Fruit fly (Drosophila melanogaster) whole organism, embryonic: ENCODE results near the gene eEF1delta.

ENCODE experiments used
- ATbp ChIP-seq: fragments of 200-800 bp; sonication (Bioruptor generic); optimal IDR thresholded peaks from 2 replicates; lab custom pipeline; 2017; ENCODE audit warnings: missing biosample characterization, mild to moderate bottlenecking, missing genetic modification characterization, missing genetic modification reagents
- Antp ChIP-seq: fragments of 200-800 bp; sonication (Bioruptor generic); optimal IDR thresholded peaks from 3 replicates; lab custom pipeline; 2016; ENCODE audit warnings: missing biosample characterization, missing genetic modification characterization
- Atf-2 ChIP-seq: fragments of 200-800 bp; sonication (Bioruptor generic); optimal IDR thresholded peaks from 2 replicates; lab custom pipeline; 2016; ENCODE audit warnings: missing biosample characterization, missing genetic modification characterization
- Atf3 ChIP-seq: fragments of 200-800 bp; sonication (Bioruptor generic); optimal IDR thresholded peaks from 3 replicates; lab custom pipeline; 2016; ENCODE audit warnings: missing biosample characterization, missing genetic modification characterization
- Awh ChIP-seq: fragments of 200-800 bp; sonication (Bioruptor generic); IDR thresholded peaks from 2 replicates; pipeline ENCODE4, ENCODE4 v1.3.6; 2022; ENCODE audit warnings: missing biosample characterization, missing genetic modification characterization
- BtbVII ChIP-seq: fragments of 200-800 bp; sonication (Bioruptor generic); optimal IDR thresholded peaks from 3 replicates; lab custom pipeline; 2017; ENCODE audit warnings: missing biosample characterization, mild to moderate bottlenecking, missing genetic modification characterization
- Bteb2 ChIP-seq: fragments of 200-800 bp; sonication (Bioruptor generic); optimal IDR thresholded peaks from 2 replicates; lab custom pipeline; 2016; ENCODE audit warnings: missing biosample characterization, missing genetic modification characterization
- CG10209 ChIP-seq: fragments of 200-800 bp; sonication (Bioruptor generic); optimal IDR thresholded peaks from 3 replicates; lab custom pipeline; 2017; ENCODE audit warnings: missing biosample characterization, mild to moderate bottlenecking, missing genetic modification characterization, missing genetic modification reagents
- CG10366 ChIP-seq: fragments of 200-800 bp; sonication (Bioruptor generic); IDR thresholded peaks from 2 replicates; pipeline ENCODE4 v1.3.6; 2022; ENCODE audit warnings: missing biosample characterization, missing genetic modification characterization
- CG11085 ChIP-seq: fragments of 200-800 bp; sonication (Bioruptor generic); IDR thresholded peaks from 2 replicates; pipeline ENCODE4 v1.3.6; 2022; ENCODE audit warnings: missing biosample characterization, missing genetic modification characterization
- CG11093 ChIP-seq: fragments of 200-800 bp; sonication (Bioruptor generic); IDR thresholded peaks from 3 replicates; pipeline ENCODE4 v1.3.6; 2022; ENCODE audit warnings: missing biosample characterization, missing genetic modification characterization
- CG11560 ChIP-seq: fragments of 200-800 bp; sonication (Bioruptor generic); IDR thresholded peaks from 3 replicates; pipeline ENCODE4 v1.3.6; 2022; ENCODE audit warnings: missing biosample characterization, missing genetic modification characterization
- CG12104 ChIP-seq: fragments of 200-800 bp; sonication (Bioruptor generic); optimal IDR thresholded peaks from 3 replicates; lab custom pipeline; 2016; ENCODE audit warnings: missing biosample characterization, missing genetic modification characterization
- CG12219 ChIP-seq: fragments of 200-800 bp; sonication (Bioruptor generic); optimal IDR thresholded peaks from 3 replicates; lab custom pipeline; 2018; ENCODE audit warnings: missing biosample characterization, mild to moderate bottlenecking, missing genetic modification characterization
- CG14050 ChIP-seq: fragments of 200-800 bp; sonication (Bioruptor generic); IDR thresholded peaks from 3 replicates; pipeline ENCODE4 v1.3.6; 2022; ENCODE audit warnings: missing biosample characterization, missing genetic modification characterization
- CG14860 ChIP-seq: fragments of 200-800 bp; sonication (Bioruptor generic); IDR thresholded peaks from 3 replicates; pipeline ENCODE4 v1.3.6; 2022; ENCODE audit warnings: missing biosample characterization, missing genetic modification characterization; ENCODE audit not compliant: partially characterized antibody
- CG15073 ChIP-seq: fragments of 200-800 bp; sonication (Bioruptor generic); optimal IDR thresholded peaks from 2 replicates; lab custom pipeline; 2016; ENCODE audit warnings: missing biosample characterization, missing genetic modification characterization
- CG16815 ChIP-seq: fragments of 200-800 bp; sonication (Bioruptor generic); optimal IDR thresholded peaks from 3 replicates; lab custom pipeline; 2017; ENCODE audit warnings: missing biosample characterization, mild to moderate bottlenecking, missing genetic modification characterization
- CG17328 ChIP-seq: fragments of 200-800 bp; sonication (Bioruptor generic); IDR thresholded peaks from 2 replicates; pipeline ENCODE4 v1.3.6; 2022; ENCODE audit warnings: missing biosample characterization, missing genetic modification characterization
- CG18011 ChIP-seq: fragments of 200-800 bp; sonication (Bioruptor generic); optimal IDR thresholded peaks from 2 replicates; lab custom pipeline; 2017; ENCODE audit warnings: missing biosample characterization, missing genetic modification characterization, mild to moderate bottlenecking, moderate library complexity, missing genotype
- CG18476 ChIP-seq: fragments of 200-800 bp; sonication (Bioruptor generic); optimal IDR thresholded peaks from 2 replicates; lab custom pipeline; 2016; ENCODE audit warnings: missing biosample characterization, mild to moderate bottlenecking, missing genetic modification characterization
- CG4820 ChIP-seq: fragments of 200-800 bp; sonication (Bioruptor generic); optimal IDR thresholded peaks from 3 replicates; lab custom pipeline; 2016; ENCODE audit warnings: missing biosample characterization, missing genetic modification characterization
- CG6854 ChIP-seq: fragments of 200-800 bp; sonication (Bioruptor generic); optimal IDR thresholded peaks from 3 replicates; lab custom pipeline; 2017; ENCODE audit warnings: missing biosample characterization, mild to moderate bottlenecking, missing genetic modification characterization
- CG7786 ChIP-seq: fragments of 200-800 bp; sonication (Bioruptor generic); optimal IDR thresholded peaks from 2 replicates; lab custom pipeline; 2016; ENCODE audit warnings: missing biosample characterization, missing genetic modification characterization
- CG8388 ChIP-seq: fragments of 200-800 bp; sonication (Bioruptor generic); optimal IDR thresholded peaks from 2 replicates; lab custom pipeline; 2019; ENCODE audit warnings: missing biosample characterization, mild to moderate bottlenecking, missing genetic modification characterization, moderate library complexity
- D ChIP-seq, 2 experiments: fragments of 200-800 bp in 1 of 2; fragments of >200 bp in 1 of 2; sonication (Bioruptor generic) in 1 of 2; optimal IDR thresholded peaks; 2 replicates in 1 of 2; 3 replicates in 1 of 2; lab custom pipeline; 2017; ENCODE audit warnings: mild to moderate bottlenecking in 1 of 2, missing biosample characterization in 1 of 2, missing genetic modification characterization in 1 of 2, missing genetic modification reagents in 1 of 2
- E2f2 ChIP-seq: fragments of 200-800 bp; sonication (Bioruptor generic); IDR thresholded peaks from 2 replicates; pipeline ENCODE4 v1.3.6; 2022; ENCODE audit warnings: missing biosample characterization, missing genetic modification characterization
- Ets97D ChIP-seq: fragments of 200-800 bp; sonication (Bioruptor generic); optimal IDR thresholded peaks from 3 replicates; lab custom pipeline; 2016; ENCODE audit warnings: missing biosample characterization, missing genetic modification characterization
- Fer3 ChIP-seq: fragments of 200-800 bp; sonication (Bioruptor generic); optimal IDR thresholded peaks from 2 replicates; lab custom pipeline; 2018; ENCODE audit warnings: missing biosample characterization, mild to moderate bottlenecking, missing genetic modification characterization, moderate library complexity
- Gug ChIP-seq: fragments of 200-800 bp; sonication (Bioruptor generic); IDR thresholded peaks from 4 replicates; pipeline ENCODE4 v1.3.6; 2022; ENCODE audit warnings: missing biosample characterization, missing genetic modification characterization
- H15 ChIP-seq: fragments of 200-800 bp; sonication (Bioruptor generic); IDR thresholded peaks from 3 replicates; pipeline ENCODE4 v1.3.6; 2022; ENCODE audit warnings: missing biosample characterization, missing genetic modification characterization
- HLH3B ChIP-seq: fragments of 200-800 bp; sonication (Bioruptor generic); IDR thresholded peaks from 2 replicates; pipeline ENCODE4 v1.3.6; 2022; ENCODE audit warnings: missing biosample characterization, missing genetic modification characterization
- HLH54F ChIP-seq: fragments of 200-800 bp; sonication (Bioruptor generic); optimal IDR thresholded peaks from 3 replicates; lab custom pipeline; 2016; ENCODE audit warnings: missing biosample characterization, missing genetic modification characterization
- Kr ChIP-seq: fragments of 200-800 bp; sonication (Bioruptor generic); optimal IDR thresholded peaks from 2 replicates; lab custom pipeline; 2017; ENCODE audit warnings: missing biosample characterization, mild to moderate bottlenecking, missing genetic modification characterization
- MBD-R2 ChIP-seq: fragments of 200-800 bp; sonication (Bioruptor generic); IDR thresholded peaks from 2 replicates; pipeline ENCODE4 v1.3.6; 2022; ENCODE audit warnings: missing biosample characterization, missing genetic modification characterization
- Meics ChIP-seq: fragments of 200-800 bp; sonication (Bioruptor generic); optimal IDR thresholded peaks from 2 replicates; lab custom pipeline; 2017; ENCODE audit warnings: missing biosample characterization, mild to moderate bottlenecking, missing genetic modification characterization
- PHDP ChIP-seq: fragments of 200-800 bp; sonication (Bioruptor generic); optimal IDR thresholded peaks from 3 replicates; lab custom pipeline; 2018; ENCODE audit warnings: missing biosample characterization, mild to moderate bottlenecking, missing genetic modification characterization, moderate library complexity
- Poxn ChIP-seq: fragments of 200-800 bp; sonication (Bioruptor generic); IDR thresholded peaks from 2 replicates; pipeline ENCODE4 v1.3.6; 2022; ENCODE audit warnings: missing biosample characterization, missing genetic modification characterization
- Scr ChIP-seq: fragments of 200-800 bp; sonication (Bioruptor generic); IDR thresholded peaks from 2 replicates; pipeline ENCODE4 v1.3.6; 2022; ENCODE audit warnings: missing biosample characterization, missing genetic modification characterization; ENCODE audit not compliant: partially characterized antibody
- Sin3A ChIP-seq: fragments of >200 bp; optimal IDR thresholded peaks from 2 replicates; lab custom pipeline; 2018
- Tbp ChIP-seq: fragments of >200 bp; optimal IDR thresholded peaks from 2 replicates; lab custom pipeline; 2018; ENCODE audit warnings: missing biosample characterization, missing genetic modification characterization
- ase ChIP-seq: fragments of 200-800 bp; sonication (Bioruptor generic); IDR thresholded peaks from 3 replicates; pipeline ENCODE4 v1.3.6; 2022; ENCODE audit warnings: missing biosample characterization, missing genetic modification characterization
- bsh ChIP-seq, 2 experiments: fragments of 200-800 bp; sonication (Bioruptor generic); optimal IDR thresholded peaks; 2 replicates each; lab custom pipeline; 2017 to 2018; ENCODE audit warnings: mild to moderate bottlenecking in 2 of 2, missing biosample characterization in 2 of 2, missing genetic modification characterization in 2 of 2, moderate library complexity in 1 of 2
- jing ChIP-seq: fragments of 200-800 bp; sonication (Bioruptor generic); optimal IDR thresholded peaks from 2 replicates; lab custom pipeline; 2018; ENCODE audit warnings: missing biosample characterization, mild to moderate bottlenecking, missing genetic modification characterization
- klu ChIP-seq: fragments of 200-800 bp; sonication (Bioruptor generic); IDR thresholded peaks from 2 replicates; pipeline ENCODE4 v1.3.6; 2022; ENCODE audit warnings: missing biosample characterization, missing genetic modification characterization
- pita ChIP-seq: fragments of 200-800 bp; sonication (Bioruptor generic); optimal IDR thresholded peaks from 2 replicates; lab custom pipeline; 2017; ENCODE audit warnings: missing biosample characterization, mild to moderate bottlenecking, missing genetic modification characterization
- slp2 ChIP-seq: fragments of 200-800 bp; sonication (Bioruptor generic); optimal IDR thresholded peaks from 2 replicates; lab custom pipeline; 2016; ENCODE audit warnings: missing biosample characterization, missing genetic modification characterization
- stwl ChIP-seq: fragments of 200-800 bp; sonication (Bioruptor generic); optimal IDR thresholded peaks from 3 replicates; lab custom pipeline; 2018; ENCODE audit warnings: missing biosample characterization, mild to moderate bottlenecking, missing genetic modification characterization, moderate library complexity
- tio ChIP-seq: fragments of 200-800 bp; sonication (Bioruptor generic); optimal IDR thresholded peaks from 2 replicates; lab custom pipeline; 2017; ENCODE audit warnings: missing biosample characterization, missing genetic modification characterization, inconsistent platforms
- ttk ChIP-seq: fragments of 200-800 bp; sonication (Bioruptor generic); IDR thresholded peaks from 2 replicates; pipeline ENCODE4 v2.1.2; 2022; ENCODE audit warnings: missing biosample characterization, missing genetic modification characterization
- tup ChIP-seq: fragments of 200-800 bp; sonication (Bioruptor generic); optimal IDR thresholded peaks from 2 replicates; lab custom pipeline; 2016; ENCODE audit warnings: missing biosample characterization, mild to moderate bottlenecking, missing genetic modification characterization, moderate library complexity

eEF1delta gene

dm6 chr2L:10226724-10227407 is 5.4 kb upstream of the eEF1delta start, which contains the start of gene CG5708 (continued):
- TF ChIP-seq jing (no peak), stwl (tag; lab: Kevin White, UChicago) (peak; percentile 1), slp2 (GFP tag; lab: Kevin White, UChicago) (no peak), HLH3B (no peak), BtbVII (GFP tag; lab: Kevin White, UChicago) (no peak), CG18011 (no peak), tio (GFP tag; lab: Kevin White, UChicago) (no peak), CG10209 (no peak), Atf-2 (no peak), HLH54F (GFP tag; lab: Kevin White, UChicago) (peak; percentile 5), PHDP (tag; lab: Kevin White, UChicago) (no peak), Scr (GFP tag; lab: Robert Waterston, UW) (peak; percentile 59), MBD-R2 (peak; percentile 58), H15 (GFP tag; lab: Robert Waterston, UW) (no peak), Tbp (GFP tag; lab: Kevin White, UChicago) (no peak), ATbp (GFP tag; lab: Kevin White, UChicago) (no peak), Awh (GFP tag; lab: Robert Waterston, UW) (no peak), ase (no peak), pita (GFP tag; lab: Kevin White, UChicago) (no peak), CG6854 (no peak), CG10366 (GFP tag; lab: Robert Waterston, UW) (peak; percentile 58; the same call in 1 of the 2 replicates), CG11085 (no peak), Kr (GFP tag; lab: Kevin White, UChicago) (no peak), Fer3 (tag; lab: Kevin White, UChicago) (no peak), CG16815 (GFP tag; lab: Kevin White, UChicago) (no peak), CG7786 (GFP tag; lab: Kevin White, UChicago) (no peak), bsh (GFP tag; optimal IDR thresholded peaks at IDR 0.05; lab: Kevin White, UChicago) (no peak), ttk (GFP tag; lab: Robert Waterston, UW) (no peak), Gug (GFP tag; lab: Robert Waterston, UW) (no peak), CG11560 (tag; lab: Robert Waterston, UW) (no peak), D (optimal IDR thresholded peaks at IDR 0.05; lab: Kevin White, UChicago) (no peak), D (GFP tag; optimal IDR thresholded peaks at IDR 0.05; lab: Kevin White, UChicago) (no peak), CG12219 (GFP tag; lab: Kevin White, UChicago) (no peak), Bteb2 (GFP tag; lab: Kevin White, UChicago) (no peak), CG17328 (GFP tag; lab: Robert Waterston, UW) (no peak), CG4820 (GFP tag; lab: Kevin White, UChicago) (no peak), CG8388 (no peak), CG14050 (GFP tag; lab: Robert Waterston, UW) (no peak), CG18476 (GFP tag; lab: Kevin White, UChicago) (no peak), Antp (GFP tag; lab: Kevin White, UChicago) (no peak), Ets97D (no peak), CG11093 (no peak), CG12104 (GFP tag; lab: Kevin White, UChicago) (no peak), Poxn (GFP tag; lab: Robert Waterston, UW) (no peak), Meics (GFP tag; lab: Kevin White, UChicago) (no peak), Atf3 (no peak), tup (GFP tag; lab: Kevin White, UChicago) (no peak), E2f2 (no peak), CG14860 (GFP tag; lab: Robert Waterston, UW) (no peak), CG15073 (no peak), Sin3A (lab: Kevin White, UChicago) (no peak), klu (no peak)
